Worm (Caenorhabditis elegans) whole organism, L1 larva: ENCODE data around the gene F48G7.9.

ENCODE experiments used
- C04F5.9 ChIP-seq: sonication (generic microtip); optimal IDR thresholded peaks from 2 replicates; lab custom pipeline; 2016; ENCODE audit warnings: missing genetic modification characterization, missing compliant biosample characterization
- C34B4.2 ChIP-seq: sonication (generic microtip); optimal IDR thresholded peaks from 2 replicates; lab custom pipeline; 2017; ENCODE audit warnings: mild to moderate bottlenecking, missing genetic modification characterization, missing compliant biosample characterization
- aha-1 ChIP-seq: fragments of 150-350 bp; optimal IDR thresholded peaks from 2 replicates; lab custom pipeline; 2014; ENCODE audit warnings: missing biosample characterization, missing genetic modification characterization
- ama-1 ChIP-seq: fragments of 150-350 bp; optimal IDR thresholded peaks from 2 replicates; lab custom pipeline; 2014
- blmp-1 ChIP-seq: fragments of 150-350 bp; optimal IDR thresholded peaks from 2 replicates; lab custom pipeline; 2014; ENCODE audit warnings: missing biosample characterization, missing genetic modification characterization
- ceh-88 ChIP-seq: fragments of 200-800 bp; sonication (Bioruptor generic); IDR thresholded peaks from 2 replicates; pipeline ENCODE4 v1.3.6; 2022; ENCODE audit warnings: missing genetic modification characterization, missing compliant biosample characterization
- dsc-1 ChIP-seq: sonication (generic microtip); optimal IDR thresholded peaks from 2 replicates; lab custom pipeline; 2016; ENCODE audit warnings: mild to moderate bottlenecking, missing genetic modification characterization, missing compliant biosample characterization
- efl-1 ChIP-seq, 4 experiments: fragments of 150-350 bp; optimal IDR thresholded peaks in 3 of 4; peaks in 1 of 4; 1 replicate in 1 of 4; 2 replicates in 3 of 4; lab custom pipeline; 2014; ENCODE audit warnings: missing biosample characterization in 2 of 4, missing genetic modification characterization in 2 of 4, missing genetic modification reagents in 2 of 4
- elt-3 ChIP-seq, 6 experiments: fragments of 150-350 bp in 1 of 6; sonication (generic microtip); optimal IDR thresholded peaks; 2 replicates each; lab custom pipeline; 2017 to 2018; ENCODE audit warnings: missing biosample characterization in 6 of 6, missing genetic modification characterization in 6 of 6, inconsistent platforms in 1 of 6
- fkh-10 ChIP-seq: sonication (generic microtip); optimal IDR thresholded peaks from 2 replicates; lab custom pipeline; 2017; ENCODE audit warnings: missing biosample characterization, missing genetic modification reagents, missing genetic modification characterization
- fkh-8 ChIP-seq: sonication (generic microtip); optimal IDR thresholded peaks from 2 replicates; lab custom pipeline; 2016; ENCODE audit warnings: mild to moderate bottlenecking, missing genetic modification characterization, missing compliant biosample characterization
- fos-1 ChIP-seq: fragments of 150-350 bp; optimal IDR thresholded peaks from 2 replicates; lab custom pipeline; 2014; ENCODE audit warnings: missing biosample characterization, missing genetic modification characterization
- hlh-17 ChIP-seq: fragments of 200-800 bp; sonication (Bioruptor generic); optimal IDR thresholded peaks from 2 replicates; lab custom pipeline; 2018; ENCODE audit warnings: missing genetic modification characterization, mild to moderate bottlenecking, missing compliant biosample characterization, moderate library complexity, borderline replicate concordance
- hlh-4 ChIP-seq: sonication (generic microtip); optimal IDR thresholded peaks from 2 replicates; lab custom pipeline; 2016; ENCODE audit warnings: mild to moderate bottlenecking, missing genetic modification characterization, missing compliant biosample characterization
- hpl-2 ChIP-seq: fragments of 150-350 bp; optimal IDR thresholded peaks from 2 replicates; lab custom pipeline; 2014; ENCODE audit warnings: missing biosample characterization, missing genetic modification reagents, missing genetic modification characterization
- irx-1 ChIP-seq: sonication (generic microtip); optimal IDR thresholded peaks from 2 replicates; lab custom pipeline; 2016; ENCODE audit warnings: missing genetic modification characterization, missing compliant biosample characterization
- jun-1 ChIP-seq: fragments of 150-350 bp; optimal IDR thresholded peaks from 2 replicates; lab custom pipeline; 2014; ENCODE audit warnings: missing biosample characterization, missing genetic modification reagents, missing genetic modification characterization
- lin-35 ChIP-seq, 2 experiments: fragments of 150-350 bp; optimal IDR thresholded peaks; 2 replicates each; lab custom pipeline; 2014; ENCODE audit warnings: missing biosample characterization in 2 of 2, missing genetic modification characterization in 2 of 2, missing genetic modification reagents in 2 of 2
- lsy-2 ChIP-seq, 2 experiments: fragments of 150-350 bp; optimal IDR thresholded peaks; 2 replicates each; lab custom pipeline; 2014; ENCODE audit warnings: missing biosample characterization in 2 of 2, missing genetic modification characterization in 2 of 2
- mep-1 ChIP-seq: fragments of 150-350 bp; optimal IDR thresholded peaks from 2 replicates; lab custom pipeline; 2014; ENCODE audit warnings: missing biosample characterization, missing genetic modification characterization
- nhr-19 ChIP-seq: fragments of 200-800 bp; sonication (Bioruptor generic); conservative IDR thresholded peaks from 2 replicates; pipeline ENCODE4 v1.3.6; 2022; ENCODE audit warnings: missing genetic modification characterization, missing compliant biosample characterization
- nhr-47 ChIP-seq: sonication (generic microtip); optimal IDR thresholded peaks from 2 replicates; lab custom pipeline; 2016; ENCODE audit warnings: mild to moderate bottlenecking, missing genetic modification characterization, moderate library complexity, missing compliant biosample characterization
- nhr-76 ChIP-seq: sonication (generic microtip); optimal IDR thresholded peaks from 2 replicates; lab custom pipeline; 2017; ENCODE audit warnings: missing biosample characterization, missing genetic modification characterization
- nhr-77 ChIP-seq: fragments of 150-350 bp; optimal IDR thresholded peaks from 2 replicates; lab custom pipeline; 2014; ENCODE audit warnings: missing biosample characterization, missing genetic modification characterization
- nhr-85 ChIP-seq: sonication (generic microtip); peaks from one replicate; lab custom pipeline; 2016; ENCODE audit warnings: missing genetic modification characterization, inconsistent platforms, missing compliant biosample characterization
- nhr-90 ChIP-seq: sonication (generic microtip); optimal IDR thresholded peaks from 2 replicates; lab custom pipeline; 2016; ENCODE audit warnings: mild to moderate bottlenecking, missing genetic modification characterization, missing compliant biosample characterization; ENCODE audit not compliant: poor library complexity
- pag-3 ChIP-seq: sonication (generic microtip); optimal IDR thresholded peaks from 2 replicates; lab custom pipeline; 2017; ENCODE audit warnings: missing genetic modification characterization, mild to moderate bottlenecking, missing compliant biosample characterization, antibody characterized with exemption, borderline replicate concordance; ENCODE audit not compliant: insufficient read depth
- pax-3 ChIP-seq: fragments of 200-800 bp; sonication (Bioruptor generic); optimal IDR thresholded peaks from 2 replicates; lab custom pipeline; 2018; ENCODE audit warnings: mild to moderate bottlenecking, missing genetic modification characterization, moderate library complexity, missing compliant biosample characterization
- rnt-1 ChIP-seq: sonication (generic microtip); optimal IDR thresholded peaks from 2 replicates; lab custom pipeline; 2016; ENCODE audit warnings: mild to moderate bottlenecking, missing genetic modification characterization, moderate library complexity, missing compliant biosample characterization
- skn-1 ChIP-seq: fragments of 150-350 bp; optimal IDR thresholded peaks from 2 replicates; lab custom pipeline; 2014; ENCODE audit warnings: missing biosample characterization, missing genetic modification characterization
- snu-23 ChIP-seq: sonication (generic microtip); optimal IDR thresholded peaks from 2 replicates; lab custom pipeline; 2016; ENCODE audit warnings: missing genetic modification characterization, missing compliant biosample characterization
- sox-4 ChIP-seq: sonication (generic microtip); optimal IDR thresholded peaks from 2 replicates; lab custom pipeline; 2016; ENCODE audit warnings: missing genetic modification characterization, missing compliant biosample characterization
- tlp-1 ChIP-seq: fragments of 150-350 bp; optimal IDR thresholded peaks from 2 replicates; lab custom pipeline; 2014; ENCODE audit warnings: missing biosample characterization, missing genetic modification characterization
- unc-98 ChIP-seq: fragments of 200-800 bp; sonication (Bioruptor generic); IDR thresholded peaks from 2 replicates; pipeline ENCODE4 v1.3.6; 2022; ENCODE audit warnings: missing genetic modification characterization, missing compliant biosample characterization
- zag-1 ChIP-seq: fragments of 150-350 bp; optimal IDR thresholded peaks from 2 replicates; lab custom pipeline; 2014; ENCODE audit warnings: missing biosample characterization, missing genetic modification characterization
- ztf-4 ChIP-seq: fragments of 150-350 bp; optimal IDR thresholded peaks from 2 replicates; lab custom pipeline; 2014; ENCODE audit warnings: missing biosample characterization, missing genetic modification characterization

The F48G7.9 gene

DNA sequence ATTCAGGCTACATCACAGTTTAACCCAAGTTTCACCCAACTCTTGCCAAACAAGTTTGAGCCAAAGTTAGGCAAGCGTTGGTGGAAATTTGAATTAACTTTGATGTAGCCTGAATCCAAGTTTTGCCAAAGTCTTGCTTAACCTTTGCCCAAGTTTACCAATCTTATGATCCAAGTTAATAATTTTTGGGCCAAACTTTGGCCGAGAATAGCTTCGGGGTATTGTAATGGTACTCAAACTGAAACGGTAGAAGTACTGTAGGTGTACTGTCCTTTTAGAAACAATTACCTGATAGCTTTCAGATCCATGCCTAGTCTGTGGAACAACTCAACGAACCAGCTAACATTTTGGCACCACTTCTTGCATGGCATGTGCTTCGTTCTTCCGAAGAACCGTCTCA lies 28.2 kb downstream of the F48G7.9 start, which contains the start of gene nhr-251:
TSS of gene nhr-251 (plus strand) at position 301 of the 400 bp plus-strand sequence.
- TF ChIP-seq aha-1 (tag; lab: Kevin White, UChicago), result no peak

DNA sequence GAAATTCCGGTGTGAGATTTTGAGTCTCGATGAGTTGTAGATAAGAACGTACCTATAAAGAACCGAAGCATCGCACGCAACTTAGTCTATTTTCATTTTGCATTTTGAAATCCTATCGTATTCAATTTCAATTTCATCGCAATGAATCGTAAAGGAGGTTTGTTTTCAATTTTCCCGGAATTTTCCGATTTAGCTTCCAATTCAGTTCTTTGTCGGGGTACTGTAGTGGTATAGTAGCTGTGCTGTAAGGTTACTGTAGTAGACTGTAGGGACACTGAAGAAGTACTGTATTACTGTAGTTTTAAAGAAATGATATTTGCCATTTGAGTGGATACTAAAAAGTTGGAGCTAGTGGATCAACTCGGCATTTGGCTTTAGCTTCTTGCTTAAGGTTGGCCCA lies 28.6 kb downstream of the F48G7.9 start:
- no peak for TF ChIP-seq elt-3 (tag; optimal IDR thresholded peaks at IDR 0.05; lab: Kevin White, UChicago)
- TF ChIP-seq aha-1 (tag; lab: Kevin White, UChicago), result no peak
- TF ChIP-seq efl-1 (optimal IDR thresholded peaks at IDR 0.05; lab: Kevin White, UChicago), result no peak
- peak in 1 of 2 experiments; percentile 3 for TF ChIP-seq efl-1 (GFP tag; optimal IDR thresholded peaks at IDR 0.05 in 1 of 2; lab: Kevin White, UChicago)
- TF ChIP-seq irx-1, result no peak
- TF ChIP-seq ztf-4 (tag; lab: Kevin White, UChicago), result no peak

DNA sequence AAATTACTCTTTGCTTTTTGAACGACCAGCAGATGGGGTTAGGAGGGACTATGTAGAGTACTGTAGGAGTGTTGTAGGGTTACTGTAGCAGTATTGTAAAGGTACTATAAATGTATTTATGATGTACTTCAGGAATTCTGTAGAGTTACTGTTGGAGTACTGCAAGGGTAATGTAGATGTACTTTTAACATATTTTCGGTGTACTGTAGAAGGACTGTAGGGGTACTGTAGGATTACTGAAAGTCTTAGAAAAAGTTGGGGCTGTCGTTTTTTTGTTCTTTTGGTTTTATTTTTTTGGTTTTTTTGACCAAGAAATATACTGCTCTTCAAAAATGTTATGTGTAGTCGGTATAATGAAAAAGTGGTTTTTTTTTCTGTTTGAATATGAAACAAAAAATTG lies 29.8 kb downstream of the F48G7.9 start:
- no peak for TF ChIP-seq nhr-76 (tag; lab: Kevin White, UChicago)
- TF ChIP-seq snu-23 (GFP tag; lab: Kevin White, UChicago), result no peak
- no peak for TF ChIP-seq lin-35 (GFP tag; optimal IDR thresholded peaks at IDR 0.05; lab: Kevin White, UChicago)
- TF ChIP-seq nhr-90 (tag; lab: Kevin White, UChicago), result no peak
- no peak for TF ChIP-seq blmp-1 (tag; lab: Kevin White, UChicago)
- TF ChIP-seq nhr-19 (GFP tag; lab: Robert Waterston, UW), result no peak
- no peak for TF ChIP-seq pax-3 (tag; lab: Kevin White, UChicago)
- TF ChIP-seq sox-4 (tag; lab: Kevin White, UChicago), result no peak
- no peak for TF ChIP-seq zag-1
- no peak for TF ChIP-seq hpl-2 (GFP tag; lab: Kevin White, UChicago)
- no peak for TF ChIP-seq C04F5.9 (tag; lab: Kevin White, UChicago)
- TF ChIP-seq fos-1 (tag; lab: Kevin White, UChicago), result no peak
- TF ChIP-seq irx-1, result no peak
- TF ChIP-seq nhr-47 (tag; lab: Kevin White, UChicago), result no peak
- TF ChIP-seq, all 84 proteins: peak for 0

DNA sequence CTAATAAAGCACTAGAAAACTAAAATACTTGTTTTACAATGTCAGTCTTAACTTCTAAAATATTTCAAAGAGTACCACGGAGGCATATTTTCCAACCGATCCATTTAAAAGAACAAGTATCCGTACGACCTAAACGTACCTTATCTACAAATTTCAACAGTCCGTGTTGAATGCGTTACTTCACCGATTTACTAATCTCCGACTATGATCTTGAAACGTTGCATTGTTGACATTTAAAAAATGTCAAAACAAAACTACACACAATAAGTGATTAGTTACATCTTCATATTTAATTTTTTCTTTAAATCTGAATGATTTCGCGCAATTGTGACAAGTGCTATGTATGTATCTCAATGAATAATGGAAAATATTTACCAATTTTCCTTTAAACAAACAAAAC lies 30.6 kb downstream of the F48G7.9 start:
- TF ChIP-seq ceh-88 (GFP tag; lab: Robert Waterston, UW), result no peak
- peak; percentile 73 for TF ChIP-seq nhr-85
- TF ChIP-seq efl-1 (optimal IDR thresholded peaks at IDR 0.05; lab: Kevin White, UChicago), result no peak
- TF ChIP-seq efl-1 (GFP tag; optimal IDR thresholded peaks at IDR 0.05 in 1 of 2; lab: Kevin White, UChicago), result peak in 1 of 2 experiments; percentile 45

DNA sequence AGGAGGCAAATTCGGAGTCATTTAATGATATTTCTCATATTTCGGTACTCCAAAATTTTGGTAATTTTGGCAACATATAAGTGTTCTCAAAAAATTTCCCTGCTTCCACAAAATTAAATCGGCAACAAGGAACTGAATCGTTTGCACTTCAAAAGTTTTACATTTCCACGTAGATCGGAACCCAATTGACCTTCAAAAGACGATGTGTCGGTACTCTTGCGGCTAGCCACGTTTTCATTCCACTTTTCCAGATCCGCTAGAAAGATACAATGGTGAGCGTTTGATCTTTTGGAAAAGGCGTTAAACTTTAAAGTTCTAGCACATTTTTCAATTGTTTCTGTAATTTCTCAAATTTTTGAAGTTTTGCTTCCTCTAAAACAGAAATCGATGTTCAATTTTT lies 31.5 kb downstream of the F48G7.9 start:
- peak; percentile 15 for TF ChIP-seq rnt-1 (tag; lab: Kevin White, UChicago)
- no peak for TF ChIP-seq lin-35 (GFP tag; optimal IDR thresholded peaks at IDR 0.05; lab: Kevin White, UChicago)
- peak; percentile 9 for TF ChIP-seq blmp-1 (tag; lab: Kevin White, UChicago)

DNA sequence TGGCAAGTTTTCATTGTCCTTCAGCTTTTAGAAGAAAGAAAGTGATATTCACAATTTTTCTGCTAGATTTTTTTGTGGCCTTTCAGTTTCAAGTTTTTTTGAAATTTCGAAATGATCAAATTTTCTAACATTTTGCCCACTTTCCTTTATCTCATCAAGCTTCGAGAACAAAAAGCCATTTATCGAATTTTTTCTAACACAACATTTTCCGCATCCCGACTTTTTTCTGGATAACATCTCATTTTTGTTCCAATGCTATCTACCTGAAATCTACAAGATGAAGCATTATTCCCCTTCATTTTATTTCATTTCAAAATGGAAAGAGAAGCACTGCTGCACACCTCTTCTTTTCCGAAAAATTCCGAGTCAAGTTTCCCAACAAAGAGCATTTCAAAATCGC lies 35.5 kb downstream of the F48G7.9 start, which contains the start of gene ZK488.5:
TSS of gene ZK488.5 (plus strand) at position 301 of the 400 bp plus-strand sequence.
- TF ChIP-seq nhr-90 (tag; lab: Kevin White, UChicago), result no peak

DNA sequence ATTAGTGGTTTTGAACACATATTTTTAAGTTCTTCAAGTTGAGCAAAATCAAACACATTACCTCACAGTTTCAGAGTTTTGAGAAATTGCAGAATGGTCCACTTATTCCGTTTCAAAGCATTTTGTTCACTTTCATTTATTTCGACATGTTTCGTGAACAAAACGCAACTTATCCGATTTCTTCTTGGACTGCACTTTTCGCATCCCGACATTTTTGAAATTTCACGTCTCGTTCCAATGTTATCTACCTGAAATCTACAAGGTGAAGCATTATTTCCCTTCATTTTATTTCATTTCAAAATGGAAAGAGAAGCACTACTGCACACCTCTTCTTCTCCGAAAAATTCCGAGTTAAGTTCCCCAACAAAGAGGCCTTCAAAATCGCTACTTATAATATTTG lies 38.2 kb downstream of the F48G7.9 start, which contains the start of gene ZK488.6:
TSS of gene ZK488.6 (plus strand) at position 301 of the 400 bp plus-strand sequence.
- TF ChIP-seq unc-98 (GFP tag; lab: Robert Waterston, UW) (0 out of 2 replicates have a peak, but pooled peaks have one; percentile 22), skn-1 (tag; lab: Kevin White, UChicago) (no peak), ztf-4 (tag; lab: Kevin White, UChicago) (no peak), rnt-1 (tag; lab: Kevin White, UChicago) (no peak), mep-1 (tag; lab: Kevin White, UChicago) (no peak)

DNA sequence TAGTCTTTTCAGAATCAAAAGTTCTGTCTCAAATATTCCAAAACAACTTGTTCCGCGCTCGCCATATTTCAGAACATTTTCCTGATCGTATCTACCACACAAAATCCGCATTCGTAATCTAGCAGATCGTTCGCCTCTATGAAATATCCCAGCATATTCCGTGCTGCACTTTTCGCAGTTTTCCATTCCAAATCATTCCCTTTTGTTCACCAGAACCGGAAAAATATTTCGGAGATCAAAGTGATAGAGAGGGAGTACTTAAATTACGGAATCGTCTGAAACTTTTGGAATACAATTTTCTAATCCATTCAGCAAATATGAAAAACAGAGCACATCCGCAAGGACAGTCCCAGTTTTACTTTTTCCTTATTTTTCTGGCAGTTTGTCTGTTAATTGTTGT lies 40.6 kb downstream of the F48G7.9 start, which contains the start of gene K06H6.1:
TSS of gene K06H6.1 (plus strand) at position 301 of the 400 bp plus-strand sequence.
- TF ChIP-seq C34B4.2 (no peak), pag-3 (tag; lab: Kevin White, UChicago) (no peak), fkh-8 (tag; lab: Kevin White, UChicago) (no peak), fkh-10 (GFP tag; lab: Kevin White, UChicago) (no peak), ama-1 (no peak), tlp-1 (tag; lab: Kevin White, UChicago) (no peak), dsc-1 (no peak), jun-1 (no peak), lsy-2 (tag; optimal IDR thresholded peaks at IDR 0.05; lab: Kevin White, UChicago) (no peak), hlh-17 (GFP tag; lab: Kevin White, UChicago) (no peak), nhr-77 (tag; lab: Kevin White, UChicago) (no peak), snu-23 (GFP tag; lab: Kevin White, UChicago) (no peak), nhr-19 (GFP tag; lab: Robert Waterston, UW) (no peak), hlh-4 (tag; lab: Kevin White, UChicago) (no peak)
- TF ChIP-seq, all 84 proteins: peak for 0
